Fruit fly (Drosophila melanogaster) S2 (cell line): ENCODE data around the gene Mhcl.

Experiments
- CG8478 ChIP-seq: fragments of >200 bp; optimal IDR thresholded peaks from 2 replicates; lab custom pipeline; 2018
- CTCF ChIP-seq, 2 experiments: fragments of >200 bp; optimal IDR thresholded peaks; 2 replicates each; lab custom pipeline; 2018

dm6 chr3R:16067494-16067893, 31.1 kb downstream of the Mhcl start, which contains the start of gene CG10185:
- no peak for TF ChIP-seq CG8478 (lab: Kevin White, UChicago)
- TF ChIP-seq CTCF (optimal IDR thresholded peaks at IDR 0.05; lab: Kevin White, UChicago) = no peak
